Worm (Caenorhabditis elegans): ENCODE results near the gene ZK596.2.

ZK596.2 gene

ce11 chrIV:10899091-10899490 lies 10.0 kb downstream of the ZK596.2 start, which contains the start of the genes F13E9.9 and F13E9.19:
F13E9.9 (minus strand) TSS chrIV:10899191.
F13E9.19 (plus strand) TSS chrIV:10899406.
- TF ChIP-seq mel-28 (tag; optimal IDR thresholded peaks at IDR 0.05; ENCODE audit: borderline replicate concordance) = no peak

- TF ChIP-seq Y67H2A.10 (GFP tag; conservative IDR thresholded peaks at IDR 0.05) (no peak), bed-2 (GFP tag; IDR thresholded peaks at IDR 0.05) (no peak), lin-54 (GFP tag; optimal IDR thresholded peaks at IDR 0.05) (no peak), rec-8 (tag; optimal IDR thresholded peaks at IDR 0.05) (no peak), dpff-1 (tag; optimal IDR thresholded peaks at IDR 0.05) (no peak), ZK185.1 (tag; optimal IDR thresholded peaks at IDR 0.05; ENCODE audit: poor library complexity, severe bottlenecking) (no peak), mes-4 (tag; optimal IDR thresholded peaks at IDR 0.05) (no peak), F10E7.11 (tag; optimal IDR thresholded peaks at IDR 0.05) (no peak), nhr-179 (tag; optimal IDR thresholded peaks at IDR 0.05) (no peak), F22D6.2 (tag; optimal IDR thresholded peaks at IDR 0.05) (no peak), ceh-40 (GFP tag; IDR thresholded peaks at IDR 0.05) (no peak), gei-17 (GFP tag; optimal IDR thresholded peaks at IDR 0.05) (no peak), madf-10 (tag; optimal IDR thresholded peaks at IDR 0.05) (no peak), lin-35 (GFP tag; optimal IDR thresholded peaks at IDR 0.05) (no peak)
Measured at ce11 chrIV:10898160-10898559, 10.9 kb downstream of the ZK596.2 start.

- no peak for TF ChIP-seq ekl-4 (GFP tag; IDR thresholded peaks at IDR 0.05)
- no peak for TF ChIP-seq T07F8.4 (tag; optimal IDR thresholded peaks at IDR 0.05)
- TF ChIP-seq nhr-90 (tag; optimal IDR thresholded peaks at IDR 0.05) = no peak
- TF ChIP-seq dox-1 (GFP tag; IDR thresholded peaks at IDR 0.05) = no peak
- TF ChIP-seq unc-130 (GFP tag; optimal IDR thresholded peaks at IDR 0.05) = no peak
- no peak for TF ChIP-seq dpff-1 (tag; optimal IDR thresholded peaks at IDR 0.05)
- TF ChIP-seq atf-7 (tag; optimal IDR thresholded peaks at IDR 0.05) = no peak
- no peak for TF ChIP-seq ceh-27 (GFP tag; optimal IDR thresholded peaks at IDR 0.05)
- no peak for TF ChIP-seq nhr-80 (tag; optimal IDR thresholded peaks at IDR 0.05)
- no peak for TF ChIP-seq mxl-1 (tag; optimal IDR thresholded peaks at IDR 0.05)
- TF ChIP-seq cebp-1 (GFP tag; IDR thresholded peaks at IDR 0.05) = no peak
- TF ChIP-seq cebp-1 (tag; optimal IDR thresholded peaks at IDR 0.05) = no peak
- no peak for TF ChIP-seq tbx-9 (tag; optimal IDR thresholded peaks at IDR 0.05; ENCODE audit: borderline replicate concordance)
- no peak for TF ChIP-seq F23B12.7 (tag; optimal IDR thresholded peaks at IDR 0.05; ENCODE audit: insufficient read depth)
Measured at ce11 chrIV:10896512-10896911, 12.6 kb downstream of the ZK596.2 start, which contains the start of gene srlf-13. srlf-13 (minus strand) TSS chrIV:10896612.

ce11 chrIV:10894255-10894654 lies 14.9 kb downstream of the ZK596.2 start, which contains the start of gene srlf-14:
srlf-14 (minus strand) TSS chrIV:10894355.
- TF ChIP-seq K12H6.12 (tag; optimal IDR thresholded peaks at IDR 0.05) (no peak), ztf-25 (GFP tag; IDR thresholded peaks at IDR 0.05) (no peak), ztf-3 (GFP tag; optimal IDR thresholded peaks at IDR 0.05) (no peak), egl-44 (GFP tag; IDR thresholded peaks at IDR 0.05) (no peak), lag-1 (GFP tag; IDR thresholded peaks at IDR 0.05) (no peak), ama-1 (optimal IDR thresholded peaks at IDR 0.05) (no peak), ama-1 (GFP tag; optimal IDR thresholded peaks at IDR 0.05) (no peak), B0035.1 (tag; optimal IDR thresholded peaks at IDR 0.05) (no peak), F49E8.2 (tag; optimal IDR thresholded peaks at IDR 0.05; ENCODE audit: insufficient read depth) (no peak), attf-5 (GFP tag; optimal IDR thresholded peaks at IDR 0.05) (no peak), lin-26 (GFP tag; IDR thresholded peaks at IDR 0.05) (no peak), madf-10 (tag; optimal IDR thresholded peaks at IDR 0.05) (no peak), B0261.1 (tag; optimal IDR thresholded peaks at IDR 0.05) (no peak), Y56A3A.18 (GFP tag; IDR thresholded peaks at IDR 0.05) (no peak), cebp-2 (GFP tag; IDR thresholded peaks at IDR 0.05) (no peak), attf-3 (GFP tag; conservative IDR thresholded peaks at IDR 0.05) (no peak), let-526 (GFP tag; IDR thresholded peaks at IDR 0.05) (no peak), dpl-1 (GFP tag; optimal IDR thresholded peaks at IDR 0.05) (no peak)

Measured in whole organism, young adult.